Worm (Caenorhabditis elegans) whole organism, midembryonic: ENCODE results near the gene M04D8.7.

Experiments used
- flt-1 ChIP-seq: fragments of 200-800 bp; sonication (Bioruptor generic); IDR thresholded peaks from 2 replicates; pipeline ENCODE4 v1.3.6; 2022; ENCODE audit warnings: missing genetic modification characterization, missing compliant biosample characterization
- klf-2 ChIP-seq: fragments of 200-800 bp; sonication (Bioruptor generic); conservative IDR thresholded peaks from 2 replicates; pipeline ENCODE4 v1.3.6; 2022; ENCODE audit warnings: missing genetic modification reagents, missing genetic modification characterization, missing compliant biosample characterization
- med-1 ChIP-seq: sonication (generic microtip); optimal IDR thresholded peaks from 2 replicates; lab custom pipeline; 2017; ENCODE audit warnings: missing genetic modification characterization, mild to moderate bottlenecking, missing compliant biosample characterization, antibody characterized with exemption, missing genetic modification reagents; ENCODE audit not compliant: insufficient read depth
- ref-1 ChIP-seq: fragments of 200-800 bp; sonication (Bioruptor generic); conservative IDR thresholded peaks from 2 replicates; pipeline ENCODE4 v1.3.6; 2022; ENCODE audit warnings: missing genetic modification reagents, missing genetic modification characterization, missing compliant biosample characterization
- tab-1 ChIP-seq: fragments of 200-800 bp; sonication (Bioruptor generic); IDR thresholded peaks from 2 replicates; pipeline ENCODE4 v1.3.6; 2022; ENCODE audit warnings: missing genetic modification characterization, missing compliant biosample characterization
- ztf-23 ChIP-seq: fragments of 200-800 bp; sonication (Bioruptor generic); IDR thresholded peaks from 2 replicates; pipeline ENCODE4 v1.3.6; 2022; ENCODE audit warnings: missing genetic modification reagents, missing genetic modification characterization, missing compliant biosample characterization
- ztf-29 ChIP-seq: fragments of 200-800 bp; sonication (Bioruptor generic); IDR thresholded peaks from 2 replicates; pipeline ENCODE4 v1.3.6; 2022; ENCODE audit warnings: missing genetic modification reagents, missing genetic modification characterization, missing compliant biosample characterization

DNA sequence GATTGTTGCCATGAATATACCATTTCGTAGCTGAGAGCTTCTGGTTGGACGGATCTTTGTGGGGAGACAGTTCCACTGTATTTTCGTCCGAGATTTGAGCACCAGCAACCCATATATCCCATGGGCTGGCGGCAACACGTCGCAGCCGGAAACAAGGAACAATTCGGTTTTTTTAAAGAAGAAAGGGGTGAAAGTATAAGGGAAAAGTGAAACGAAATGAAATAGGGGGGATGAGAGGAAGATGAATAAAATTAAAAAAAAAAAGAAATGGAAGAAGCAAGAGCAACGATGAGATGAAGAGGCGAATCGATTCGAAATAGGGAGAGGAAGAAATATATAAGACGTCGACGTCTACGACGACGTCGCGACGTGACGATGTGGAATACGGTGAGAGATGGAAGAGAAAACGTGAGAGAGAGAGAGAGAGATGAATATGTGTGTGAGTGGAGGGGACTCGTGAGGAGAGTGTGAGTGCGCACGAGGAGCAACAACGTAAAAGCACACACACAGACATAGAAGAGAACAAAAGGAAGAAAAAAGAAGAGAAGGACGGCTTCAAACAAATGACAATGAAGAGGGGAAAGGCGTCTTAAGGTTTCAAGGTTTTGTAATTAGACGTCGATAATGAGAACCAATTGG is 20.7 kb upstream of the M04D8.7 start, which contains the start of gene rgs-1:
- TF ChIP-seq med-1 (GFP tag; lab: Kevin White, UChicago), result no peak
- no peak for TF ChIP-seq tab-1 (GFP tag; lab: Robert Waterston, UW)
- no peak for TF ChIP-seq ztf-23
- TF ChIP-seq ref-1 (GFP tag; lab: Robert Waterston, UW), result no peak
- TF ChIP-seq flt-1 (GFP tag; lab: Robert Waterston, UW), result 0 out of 2 replicates have a peak, but pooled peaks have one; percentile 26
- TF ChIP-seq klf-2 (GFP tag; lab: Robert Waterston, UW), result no peak
- TF ChIP-seq ztf-29 (GFP tag; lab: Robert Waterston, UW), result no peak
